Worm (Caenorhabditis elegans): ENCODE measurements around the gene ztf-28.
"Not testable (repeated sequence)": the region's sequence is repeated elsewhere in the genome, so short reads cannot be mapped to it uniquely, and the experiment has no call there.

DNA sequence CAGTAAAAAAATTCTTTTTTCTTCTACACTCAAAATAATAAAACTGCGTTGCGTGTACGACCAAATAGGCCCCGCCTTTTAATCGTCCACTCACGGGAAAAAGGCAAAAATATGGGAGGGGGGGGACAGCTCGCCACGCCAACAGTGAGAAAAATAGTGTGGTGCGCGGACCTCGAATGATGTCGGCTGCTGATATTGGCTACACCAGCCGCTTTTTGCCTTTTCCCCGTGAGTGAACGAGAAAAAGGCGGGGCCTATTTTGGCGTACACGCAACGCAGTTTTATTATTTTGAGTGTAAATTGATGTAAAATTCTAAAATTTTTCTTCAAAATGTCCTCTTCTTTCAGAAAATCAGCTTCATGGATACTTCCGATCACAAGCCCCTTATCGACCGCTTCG, at the start of gene ztf-28:
- TF ChIP-seq zip-8 (tag; optimal IDR thresholded peaks at IDR 0.05); snpc-4 (tag; optimal IDR thresholded peaks at IDR 0.05); lsy-2 (tag; optimal IDR thresholded peaks at IDR 0.05); unc-62 (GFP tag; optimal IDR thresholded peaks at IDR 0.05); mep-1 (tag; optimal IDR thresholded peaks at IDR 0.05); blmp-1 (tag; optimal IDR thresholded peaks at IDR 0.05); nhr-28 (tag; optimal IDR thresholded peaks at IDR 0.05); M03D4.4 (tag; optimal IDR thresholded peaks at IDR 0.05): not testable (repeated sequence)

Data from whole organism, mixed stage, embryonic.